Fruit fly (Drosophila melanogaster): Measurements from ENCODE around the gene fru.

fru gene

DNA sequence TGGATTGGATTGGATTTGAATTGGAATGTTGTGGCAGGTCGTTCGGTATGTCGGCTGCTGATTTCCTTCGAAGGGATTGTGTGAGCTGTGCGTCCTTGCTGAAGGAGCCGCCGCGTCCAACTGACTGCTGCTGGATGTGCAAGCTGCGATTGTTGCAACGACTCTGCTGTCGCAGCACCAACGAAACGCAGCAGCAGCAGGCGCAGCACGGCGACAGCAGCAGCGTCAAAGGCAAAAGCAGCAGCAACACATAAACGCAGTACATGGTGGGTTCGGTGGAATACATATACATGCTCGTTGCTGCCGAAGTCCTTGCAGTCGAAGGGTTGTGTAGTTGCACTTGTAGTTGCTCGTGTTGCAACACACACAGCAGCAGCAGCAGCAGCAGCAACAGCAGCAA lies at the start of gene fru:
fru (minus strand) TSS at position 101 of the 400 bp plus-strand sequence.
- TF ChIP-seq usp (GFP tag; optimal IDR thresholded peaks at IDR 0.05): no peak
- TF ChIP-seq psq (optimal IDR thresholded peaks at IDR 0.05): no peak
- no peak for TF ChIP-seq CG8478 (optimal IDR thresholded peaks at IDR 0.05)
- TF ChIP-seq Dll (optimal IDR thresholded peaks at IDR 0.05): no peak
- no peak for TF ChIP-seq EcR (GFP tag; optimal IDR thresholded peaks at IDR 0.05)
- no peak for TF ChIP-seq pan (optimal IDR thresholded peaks at IDR 0.05)

DNA sequence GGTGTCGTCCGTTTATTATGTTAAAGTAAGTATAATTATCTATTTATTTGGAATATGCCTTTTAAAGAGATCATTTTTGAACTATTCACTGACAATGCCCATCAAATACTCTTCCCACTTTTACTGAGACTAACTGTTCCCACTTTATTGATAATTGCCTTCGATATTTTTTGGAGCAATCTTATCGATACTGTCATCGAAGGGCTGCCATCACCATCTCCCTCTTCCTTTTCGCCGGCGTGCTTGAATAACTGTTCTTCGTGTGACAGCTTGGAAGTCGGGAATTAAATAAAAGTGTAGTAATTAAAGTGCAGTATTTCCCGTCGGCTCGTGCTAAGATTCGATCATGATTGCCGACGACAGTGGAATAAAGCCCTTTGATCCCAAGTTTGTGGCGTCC lies 45.4 kb upstream of the fru start, which contains the start of gene qin:
qin (plus strand) TSS at position 274 of the 400 bp plus-strand sequence.
- TF ChIP-seq psq (optimal IDR thresholded peaks at IDR 0.05) (no peak), EcR (GFP tag; optimal IDR thresholded peaks at IDR 0.05) (no peak), pan (optimal IDR thresholded peaks at IDR 0.05) (no peak), usp (GFP tag; optimal IDR thresholded peaks at IDR 0.05) (no peak), CG8478 (optimal IDR thresholded peaks at IDR 0.05) (no peak), Dll (optimal IDR thresholded peaks at IDR 0.05) (no peak)

dm6 chr3R:18585259-18585858 lies 40.0 kb upstream of the fru start:
- TF ChIP-seq Dll (optimal IDR thresholded peaks at IDR 0.05) (no peak), EcR (GFP tag; optimal IDR thresholded peaks at IDR 0.05) (peak in 1 of 2 experiments; percentile 88)

DNA sequence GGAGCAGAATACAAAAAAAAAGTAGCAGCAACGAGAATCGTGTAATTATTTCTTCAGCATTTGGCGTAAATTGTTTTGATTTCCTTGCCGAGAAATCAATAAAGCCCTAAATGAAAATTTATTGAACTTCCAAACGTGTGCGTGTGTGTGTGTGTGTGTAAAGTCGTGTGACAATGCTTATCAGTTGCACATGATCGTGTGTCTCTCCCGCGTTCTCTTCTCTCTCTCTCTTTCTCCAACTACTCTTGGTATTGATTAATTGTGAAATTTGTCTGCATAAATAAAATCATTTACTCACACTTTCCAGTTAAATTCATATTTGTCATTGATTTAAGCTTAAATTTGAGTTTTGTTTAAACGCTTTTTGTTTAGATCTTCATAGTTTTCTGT lies 39.2 kb upstream of the fru start:
- TF ChIP-seq psq (optimal IDR thresholded peaks at IDR 0.05): no peak
- TF ChIP-seq Dll (optimal IDR thresholded peaks at IDR 0.05): no peak
- peak in 1 of 2 experiments; percentile 17 for TF ChIP-seq EcR (GFP tag; optimal IDR thresholded peaks at IDR 0.05)
- no peak for TF ChIP-seq pan (optimal IDR thresholded peaks at IDR 0.05)
- TF ChIP-seq CG8478 (optimal IDR thresholded peaks at IDR 0.05): no peak
- no peak for TF ChIP-seq usp (GFP tag; optimal IDR thresholded peaks at IDR 0.05)

- no peak for TF ChIP-seq EcR (GFP tag; optimal IDR thresholded peaks at IDR 0.05)
- no peak for TF ChIP-seq CG8478 (optimal IDR thresholded peaks at IDR 0.05)
- TF ChIP-seq usp (GFP tag; optimal IDR thresholded peaks at IDR 0.05): no peak
- no peak for TF ChIP-seq Dll (optimal IDR thresholded peaks at IDR 0.05)
- no peak for TF ChIP-seq pan (optimal IDR thresholded peaks at IDR 0.05)
- no peak for TF ChIP-seq psq (optimal IDR thresholded peaks at IDR 0.05)
These were observed 38.6 kb upstream of the fru start for dm6 chr3R:18583881-18584545.

- no peak for TF ChIP-seq CG8478 (optimal IDR thresholded peaks at IDR 0.05)
- no peak for TF ChIP-seq Dll (optimal IDR thresholded peaks at IDR 0.05)
- TF ChIP-seq psq (optimal IDR thresholded peaks at IDR 0.05): no peak
- no peak for TF ChIP-seq EcR (GFP tag; optimal IDR thresholded peaks at IDR 0.05)
- no peak for TF ChIP-seq usp (GFP tag; optimal IDR thresholded peaks at IDR 0.05)
- TF ChIP-seq pan (optimal IDR thresholded peaks at IDR 0.05): no peak
These were observed 36.9 kb upstream of the fru start for dm6 chr3R:18582236-18582635.

- TF ChIP-seq EcR (GFP tag; optimal IDR thresholded peaks at IDR 0.05) (no peak), usp (GFP tag; optimal IDR thresholded peaks at IDR 0.05) (no peak), Dll (optimal IDR thresholded peaks at IDR 0.05) (no peak), pan (optimal IDR thresholded peaks at IDR 0.05) (no peak), psq (optimal IDR thresholded peaks at IDR 0.05) (no peak)
These were observed 35.6 kb upstream of the fru start for dm6 chr3R:18580979-18581378.

DNA sequence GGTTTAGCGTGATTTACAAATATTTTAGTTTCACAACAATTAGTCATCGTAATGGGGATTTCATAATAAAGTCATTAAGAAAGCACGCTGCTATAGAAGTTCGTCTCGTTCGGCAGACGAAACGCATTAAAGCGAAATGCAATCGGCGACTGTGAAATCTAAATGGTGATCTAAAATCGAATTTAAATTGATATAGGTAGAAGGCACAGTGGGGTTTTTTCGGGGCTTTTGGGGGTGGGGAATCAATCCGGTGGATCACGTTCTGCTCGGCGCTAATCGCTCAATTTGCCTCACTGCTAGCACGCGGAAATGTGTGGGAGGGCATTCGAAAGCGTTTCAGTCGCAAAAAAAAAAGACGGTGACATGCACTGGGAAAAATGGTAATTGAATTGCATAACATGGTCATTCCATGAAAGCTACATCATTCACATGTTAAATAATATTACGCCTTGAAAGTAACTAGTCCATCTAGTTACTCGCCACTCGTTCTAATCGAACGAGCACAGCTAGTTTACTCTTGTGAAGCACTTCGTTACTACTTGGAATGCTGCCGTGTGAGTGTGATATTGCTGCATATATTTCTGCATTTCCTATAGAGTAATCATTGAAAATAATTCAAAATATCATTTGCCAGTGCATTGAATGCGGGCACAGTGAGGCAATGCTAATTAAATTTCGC lies 32.5 kb upstream of the fru start:
- TF ChIP-seq CG8478 (optimal IDR thresholded peaks at IDR 0.05) (no peak), Dll (optimal IDR thresholded peaks at IDR 0.05) (no peak), EcR (GFP tag; optimal IDR thresholded peaks at IDR 0.05) (no peak)

- no peak for TF ChIP-seq CG8478 (optimal IDR thresholded peaks at IDR 0.05)
- TF ChIP-seq pan (optimal IDR thresholded peaks at IDR 0.05): no peak
- no peak for TF ChIP-seq Dll (optimal IDR thresholded peaks at IDR 0.05)
- TF ChIP-seq EcR (GFP tag; optimal IDR thresholded peaks at IDR 0.05): no peak
- no peak for TF ChIP-seq usp (GFP tag; optimal IDR thresholded peaks at IDR 0.05)
- no peak for TF ChIP-seq psq (optimal IDR thresholded peaks at IDR 0.05)
These were observed 28.4 kb upstream of the fru start for dm6 chr3R:18573699-18574259.

dm6 chr3R:18572845-18573490 lies 27.6 kb upstream of the fru start, which contains the start of the genes CG7694 and fray:
Gene CG7694 (plus strand): TSS chr3R:18573091.
Gene fray (plus strand): TSS chr3R:18573091.
- TF ChIP-seq CG8478 (optimal IDR thresholded peaks at IDR 0.05) (no peak), usp (GFP tag; optimal IDR thresholded peaks at IDR 0.05) (no peak), EcR (GFP tag; optimal IDR thresholded peaks at IDR 0.05) (no peak), psq (optimal IDR thresholded peaks at IDR 0.05) (no peak), Dll (optimal IDR thresholded peaks at IDR 0.05) (no peak), pan (optimal IDR thresholded peaks at IDR 0.05) (no peak)

DNA sequence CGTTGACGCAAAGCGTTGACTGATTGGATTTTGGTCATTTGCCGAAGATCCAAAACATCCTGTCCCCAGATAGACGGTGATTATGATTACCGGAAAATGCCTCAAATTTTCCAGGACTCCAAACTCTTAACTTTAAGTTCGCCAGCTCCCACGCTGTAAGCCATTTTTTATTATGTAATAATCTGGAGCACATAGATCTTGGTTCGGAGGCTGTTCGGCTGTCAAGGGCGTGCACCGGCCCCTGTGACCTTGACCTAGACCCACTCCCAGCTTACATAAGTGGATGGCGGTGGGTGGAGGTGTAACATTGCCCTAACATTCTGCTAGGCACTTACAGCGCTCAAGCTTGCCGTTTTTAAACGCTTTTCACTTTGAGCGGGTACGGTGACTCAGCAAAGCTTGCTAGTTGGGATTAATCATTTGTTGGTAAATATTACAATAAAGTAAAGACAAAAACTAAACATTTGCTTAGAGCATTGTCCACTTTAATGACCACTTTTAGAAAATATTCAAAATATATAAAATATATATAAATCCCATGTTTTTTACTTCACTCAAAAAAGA lies 26.9 kb upstream of the fru start:
- no peak for TF ChIP-seq pan (optimal IDR thresholded peaks at IDR 0.05)
- TF ChIP-seq CG8478 (optimal IDR thresholded peaks at IDR 0.05): no peak
- no peak for TF ChIP-seq psq (optimal IDR thresholded peaks at IDR 0.05)
- no peak for TF ChIP-seq EcR (GFP tag; optimal IDR thresholded peaks at IDR 0.05)
- no peak for TF ChIP-seq Dll (optimal IDR thresholded peaks at IDR 0.05)
- TF ChIP-seq usp (GFP tag; optimal IDR thresholded peaks at IDR 0.05): no peak

Data from whole organism.